Fruit fly (Drosophila melanogaster) whole organism, embryonic: ENCODE data around the gene dod.

ENCODE experiments used
- CG10462 ChIP-seq: fragments of 200-800 bp; sonication (Bioruptor generic); optimal IDR thresholded peaks from 2 replicates; lab custom pipeline; 2016; ENCODE audit warnings: missing biosample characterization, missing genetic modification characterization
- CG11093 ChIP-seq: fragments of 200-800 bp; sonication (Bioruptor generic); IDR thresholded peaks from 3 replicates; pipeline ENCODE4 v1.3.6; 2022; ENCODE audit warnings: missing biosample characterization, missing genetic modification characterization
- CG11695 ChIP-seq: fragments of 200-800 bp; sonication (Bioruptor generic); IDR thresholded peaks from 3 replicates; pipeline ENCODE4 v1.3.6; 2022; ENCODE audit warnings: missing biosample characterization, missing genetic modification characterization
- CG12104 ChIP-seq: fragments of 200-800 bp; sonication (Bioruptor generic); optimal IDR thresholded peaks from 3 replicates; lab custom pipeline; 2016; ENCODE audit warnings: missing biosample characterization, missing genetic modification characterization
- CG12155 ChIP-seq: fragments of 200-800 bp; sonication (Bioruptor generic); optimal IDR thresholded peaks from 3 replicates; lab custom pipeline; 2016; ENCODE audit warnings: missing biosample characterization, missing genetic modification characterization
- CG12391 ChIP-seq: fragments of 200-800 bp; sonication (Bioruptor generic); optimal IDR thresholded peaks from 3 replicates; lab custom pipeline; 2018; ENCODE audit warnings: missing biosample characterization, mild to moderate bottlenecking, missing genetic modification characterization, moderate library complexity
- CG12659 ChIP-seq: fragments of 200-800 bp; sonication (Bioruptor generic); optimal IDR thresholded peaks from 3 replicates; lab custom pipeline; 2017; ENCODE audit warnings: mild to moderate bottlenecking, missing biosample characterization, missing genetic modification reagents, missing genetic modification characterization
- CG13123 ChIP-seq: fragments of 200-800 bp; sonication (Bioruptor generic); optimal IDR thresholded peaks from 2 replicates; lab custom pipeline; 2016; ENCODE audit warnings: missing biosample characterization, missing genetic modification characterization
- CG13296 ChIP-seq: fragments of 200-800 bp; sonication (Bioruptor generic); optimal IDR thresholded peaks from 3 replicates; lab custom pipeline; 2018; ENCODE audit warnings: missing biosample characterization, mild to moderate bottlenecking, missing genetic modification characterization
- CG14014 ChIP-seq: fragments of 200-800 bp; sonication (Bioruptor generic); IDR thresholded peaks from 2 replicates; pipeline ENCODE4 v1.3.6; 2022; ENCODE audit warnings: missing biosample characterization, missing genetic modification characterization
- CG14710 ChIP-seq: fragments of 200-800 bp; sonication (Bioruptor generic); optimal IDR thresholded peaks from 3 replicates; lab custom pipeline; 2019; ENCODE audit warnings: missing biosample characterization, mild to moderate bottlenecking, missing genetic modification characterization, moderate library complexity
- CG15479 ChIP-seq: fragments of 200-800 bp; sonication (Bioruptor generic); optimal IDR thresholded peaks from 3 replicates; lab custom pipeline; 2019; ENCODE audit warnings: missing biosample characterization, mild to moderate bottlenecking, missing genetic modification characterization, moderate library complexity
- CG1602 ChIP-seq: fragments of 200-800 bp; sonication (Bioruptor generic); optimal IDR thresholded peaks from 3 replicates; lab custom pipeline; 2016; ENCODE audit warnings: missing biosample characterization, missing genetic modification characterization
- CG18476 ChIP-seq: fragments of 200-800 bp; sonication (Bioruptor generic); optimal IDR thresholded peaks from 2 replicates; lab custom pipeline; 2016; ENCODE audit warnings: missing biosample characterization, mild to moderate bottlenecking, missing genetic modification characterization
- CG34422 ChIP-seq: fragments of 200-800 bp; sonication (Bioruptor generic); IDR thresholded peaks from 3 replicates; pipeline ENCODE4 v1.3.6; 2022; ENCODE audit warnings: missing biosample characterization, missing genetic modification characterization
- CG6175 ChIP-seq: fragments of 200-800 bp; sonication (Bioruptor generic); IDR thresholded peaks from 3 replicates; pipeline ENCODE4 v1.3.6; 2022; ENCODE audit warnings: missing biosample characterization, missing genetic modification characterization
- CG6689 ChIP-seq: fragments of 200-800 bp; sonication (Bioruptor generic); IDR thresholded peaks from 2 replicates; pipeline ENCODE4 v1.3.6; 2022; ENCODE audit warnings: missing biosample characterization, missing genetic modification characterization
- CG7556 ChIP-seq: fragments of 200-800 bp; sonication (Bioruptor generic); optimal IDR thresholded peaks from 2 replicates; lab custom pipeline; 2017; ENCODE audit warnings: missing biosample characterization, mild to moderate bottlenecking, missing genetic modification characterization
- CG8089 ChIP-seq: fragments of 200-800 bp; sonication (Bioruptor generic); optimal IDR thresholded peaks from 3 replicates; lab custom pipeline; 2016; ENCODE audit warnings: missing biosample characterization, missing genetic modification characterization
- CG9437 ChIP-seq: fragments of 200-800 bp; sonication (Bioruptor generic); optimal IDR thresholded peaks from 2 replicates; lab custom pipeline; 2018; ENCODE audit warnings: missing biosample characterization, mild to moderate bottlenecking, missing genetic modification characterization
- CHES-1-like ChIP-seq: fragments of 200-800 bp; sonication (Bioruptor generic); optimal IDR thresholded peaks from 2 replicates; lab custom pipeline; 2016; ENCODE audit warnings: missing biosample characterization, missing genetic modification characterization
- D19A ChIP-seq: fragments of 200-800 bp; optimal IDR thresholded peaks from 3 replicates; lab custom pipeline; 2019; ENCODE audit warnings: missing biosample characterization, mild to moderate bottlenecking, missing genetic modification characterization, moderate library complexity
- Dek ChIP-seq: fragments of 200-800 bp; sonication (Bioruptor generic); optimal IDR thresholded peaks from 3 replicates; lab custom pipeline; 2019; ENCODE audit warnings: missing biosample characterization, mild to moderate bottlenecking, missing genetic modification characterization, moderate library complexity
- Dref ChIP-seq: fragments of 200-800 bp; sonication (Bioruptor generic); IDR thresholded peaks from 2 replicates; pipeline ENCODE4 v1.3.6; 2022; ENCODE audit warnings: missing biosample characterization, missing genetic modification characterization
- Ets65A ChIP-seq: fragments of 200-800 bp; sonication (Bioruptor generic); peaks from one replicate; lab custom pipeline; 2016; ENCODE audit warnings: missing biosample characterization, missing genetic modification characterization
- Ets97D ChIP-seq: fragments of 200-800 bp; sonication (Bioruptor generic); optimal IDR thresholded peaks from 3 replicates; lab custom pipeline; 2016; ENCODE audit warnings: missing biosample characterization, missing genetic modification characterization
- Fer1 ChIP-seq: fragments of 200-800 bp; sonication (Bioruptor generic); optimal IDR thresholded peaks from 2 replicates; lab custom pipeline; 2017; ENCODE audit warnings: missing biosample characterization, mild to moderate bottlenecking, missing genetic modification characterization
- Fer2 ChIP-seq: fragments of 200-800 bp; sonication (Bioruptor generic); optimal IDR thresholded peaks from 2 replicates; lab custom pipeline; 2018; ENCODE audit warnings: missing biosample characterization, mild to moderate bottlenecking, missing genetic modification characterization, moderate library complexity
- HLH3B ChIP-seq: fragments of 200-800 bp; sonication (Bioruptor generic); IDR thresholded peaks from 2 replicates; pipeline ENCODE4 v1.3.6; 2022; ENCODE audit warnings: missing biosample characterization, missing genetic modification characterization
- Hmx ChIP-seq: fragments of 200-800 bp; sonication (Bioruptor generic); optimal IDR thresholded peaks from 2 replicates; lab custom pipeline; 2016; ENCODE audit warnings: missing biosample characterization, missing genetic modification characterization
- MBD-R2 ChIP-seq: fragments of 200-800 bp; sonication (Bioruptor generic); IDR thresholded peaks from 2 replicates; pipeline ENCODE4 v1.3.6; 2022; ENCODE audit warnings: missing biosample characterization, missing genetic modification characterization
- Side ChIP-seq: fragments of 200-800 bp; sonication (Bioruptor generic); optimal IDR thresholded peaks from 2 replicates; lab custom pipeline; 2016; ENCODE audit warnings: missing biosample characterization, missing genetic modification characterization
- Sin3A ChIP-seq: fragments of >200 bp; optimal IDR thresholded peaks from 2 replicates; lab custom pipeline; 2018
- Trl ChIP-seq, 3 experiments: fragments of >200 bp in 2 of 3; fragments of 200-800 bp in 1 of 3; sonication (Bioruptor generic) in 1 of 3; optimal IDR thresholded peaks; 2 replicates in 1 of 3; 3 replicates in 2 of 3; lab custom pipeline; 2016 to 2017; ENCODE audit warnings: missing biosample characterization in 1 of 3, missing genetic modification characterization in 1 of 3
- ap ChIP-seq: fragments of 200-800 bp; sonication (Bioruptor generic); IDR thresholded peaks from 2 replicates; pipeline ENCODE4 v1.3.6; 2022; ENCODE audit warnings: missing biosample characterization, missing genetic modification characterization
- bbx ChIP-seq: fragments of 200-800 bp; sonication (Bioruptor generic); IDR thresholded peaks from 2 replicates; pipeline ENCODE4 v1.3.6; 2022; ENCODE audit warnings: missing biosample characterization, missing genetic modification characterization; ENCODE audit not compliant: partially characterized antibody
- bcd ChIP-seq: fragments of 200-800 bp; sonication (Bioruptor generic); optimal IDR thresholded peaks from 2 replicates; lab custom pipeline; 2017; ENCODE audit warnings: missing biosample characterization, mild to moderate bottlenecking, missing genetic modification characterization
- chn ChIP-seq: fragments of 200-800 bp; sonication (Bioruptor generic); optimal IDR thresholded peaks from 2 replicates; lab custom pipeline; 2016; ENCODE audit warnings: missing biosample characterization, missing genetic modification characterization
- dati ChIP-seq: fragments of 200-800 bp; sonication (Bioruptor generic); IDR thresholded peaks from 2 replicates; pipeline ENCODE4 v1.3.6; 2022; ENCODE audit warnings: missing biosample characterization, missing genetic modification characterization
- dpn ChIP-seq, 2 experiments: fragments of 200-800 bp; sonication (Bioruptor generic); optimal IDR thresholded peaks; 3 replicates each; lab custom pipeline; 2016; ENCODE audit warnings: missing biosample characterization in 2 of 2, missing genetic modification characterization in 2 of 2
- gfzf ChIP-seq: fragments of 200-800 bp; sonication (Bioruptor generic); optimal IDR thresholded peaks from 2 replicates; lab custom pipeline; 2016; ENCODE audit warnings: missing biosample characterization, mild to moderate bottlenecking, missing genetic modification characterization, moderate library complexity
- grau ChIP-seq: fragments of 200-800 bp; optimal IDR thresholded peaks from 3 replicates; lab custom pipeline; 2019; ENCODE audit warnings: missing biosample characterization, mild to moderate bottlenecking, missing genetic modification characterization, moderate library complexity
- gsb-n ChIP-seq: fragments of 200-800 bp; sonication (Bioruptor generic); optimal IDR thresholded peaks from 3 replicates; lab custom pipeline; 2018; ENCODE audit warnings: missing biosample characterization, mild to moderate bottlenecking, missing genetic modification characterization
- h ChIP-seq: fragments of >200 bp; optimal IDR thresholded peaks from 2 replicates; lab custom pipeline; 2017
- lola ChIP-seq, 3 experiments: fragments of >200 bp in 2 of 3; fragments of 200-800 bp in 1 of 3; sonication (Bioruptor generic) in 1 of 3; optimal IDR thresholded peaks; 2 replicates each; lab custom pipeline; 2017 to 2019; ENCODE audit warnings: missing biosample characterization in 3 of 3, missing genetic modification characterization in 3 of 3, mild to moderate bottlenecking in 1 of 3, moderate library complexity in 1 of 3
- nau ChIP-seq: fragments of 200-800 bp; sonication (Bioruptor generic); optimal IDR thresholded peaks from 3 replicates; lab custom pipeline; 2017; ENCODE audit warnings: missing biosample characterization, mild to moderate bottlenecking, missing genetic modification characterization, missing genetic modification reagents
- nerfin-1 ChIP-seq: fragments of 200-800 bp; sonication (Bioruptor generic); optimal IDR thresholded peaks from 3 replicates; lab custom pipeline; 2019; ENCODE audit warnings: missing biosample characterization, mild to moderate bottlenecking, missing genetic modification characterization, moderate library complexity
- sug ChIP-seq: fragments of 200-800 bp; optimal IDR thresholded peaks from 2 replicates; lab custom pipeline; 2019; ENCODE audit warnings: missing biosample characterization, mild to moderate bottlenecking, missing genetic modification characterization, moderate library complexity
- tin ChIP-seq: fragments of 200-800 bp; sonication (Bioruptor generic); optimal IDR thresholded peaks from 3 replicates; lab custom pipeline; 2016; ENCODE audit warnings: missing biosample characterization, missing genetic modification characterization
- tio ChIP-seq: fragments of 200-800 bp; sonication (Bioruptor generic); optimal IDR thresholded peaks from 2 replicates; lab custom pipeline; 2017; ENCODE audit warnings: missing biosample characterization, missing genetic modification characterization, inconsistent platforms
- tna ChIP-seq: fragments of 200-800 bp; sonication (Bioruptor generic); IDR thresholded peaks from 2 replicates; pipeline ENCODE4 v1.3.6; 2022; ENCODE audit warnings: missing biosample characterization, missing genetic modification characterization; ENCODE audit not compliant: partially characterized antibody
- wek ChIP-seq: fragments of 200-800 bp; sonication (Bioruptor generic); optimal IDR thresholded peaks from 3 replicates; lab custom pipeline; 2018; ENCODE audit warnings: missing biosample characterization, mild to moderate bottlenecking, missing genetic modification characterization, moderate library complexity

The dod gene

dm6 chrX:21362878-21363277 lies 17.7 kb downstream of the dod start, which contains the start of the genes bbx and waw (continued):
- TF ChIP-seq D19A (no peak), Dek (tag; lab: Kevin White, UChicago) (no peak), tin (GFP tag; lab: Kevin White, UChicago) (no peak), CG15479 (no peak), nerfin-1 (peak; percentile 24), MBD-R2 (peak; percentile 80), dpn (GFP tag; optimal IDR thresholded peaks at IDR 0.05; lab: Kevin White, UChicago) (peak in 1 of 2 experiments; percentile 16), Ets65A (GFP tag; lab: Kevin White, UChicago) (no peak), CG34422 (GFP tag; lab: Robert Waterston, UW) (peak; percentile 81; the same call in 1 of the 3 replicates), CG1602 (GFP tag; lab: Kevin White, UChicago) (no peak), CG11093 (GFP tag; lab: Robert Waterston, UW) (no peak), CG12155 (GFP tag; lab: Kevin White, UChicago) (no peak), CG14014 (GFP tag; lab: Robert Waterston, UW) (peak; percentile 19; the same call in 1 of the 2 replicates), grau (tag; lab: Kevin White, UChicago) (peak; percentile 18), tna (GFP tag; lab: Robert Waterston, UW) (no peak), CG11695 (no peak), CG8089 (no peak), CG6689 (0 out of 2 replicates have a peak, but pooled peaks have one; percentile 11), HLH3B (GFP tag; lab: Robert Waterston, UW) (no peak), Fer2 (tag; lab: Kevin White, UChicago) (no peak), Hmx (GFP tag; lab: Kevin White, UChicago) (no peak), Dref (GFP tag; lab: Robert Waterston, UW) (no peak), CG9437 (GFP tag; lab: Kevin White, UChicago) (no peak), nau (GFP tag; lab: Kevin White, UChicago) (no peak), CG12104 (GFP tag; lab: Kevin White, UChicago) (no peak), CG7556 (GFP tag; lab: Kevin White, UChicago) (no peak), Trl (optimal IDR thresholded peaks at IDR 0.05; lab: Kevin White, UChicago) (no peak), Trl (GFP tag; optimal IDR thresholded peaks at IDR 0.05; lab: Kevin White, UChicago) (peak; percentile 25), lola (GFP tag; optimal IDR thresholded peaks at IDR 0.05; lab: Kevin White, UChicago) (peak in 1 of 3 experiments; percentile 22), CG12659 (GFP tag; lab: Kevin White, UChicago) (peak; percentile 68), bbx (GFP tag; lab: Robert Waterston, UW) (peak; percentile 41; the same call in 1 of the 2 replicates), Fer1 (GFP tag; lab: Kevin White, UChicago) (peak; percentile 44), bcd (GFP tag; lab: Kevin White, UChicago) (peak; percentile 21), CG18476 (GFP tag; lab: Kevin White, UChicago) (no peak), ap (GFP tag; lab: Robert Waterston, UW) (no peak), Side (no peak), CG12391 (tag; lab: Kevin White, UChicago) (peak; percentile 11), CG13296 (GFP tag; lab: Kevin White, UChicago) (no peak), CHES-1-like (GFP tag; lab: Kevin White, UChicago) (peak; percentile 40), dati (GFP tag; lab: Robert Waterston, UW) (no peak), CG10462 (GFP tag; lab: Kevin White, UChicago) (no peak), gfzf (GFP tag; lab: Kevin White, UChicago) (peak; percentile 87), gsb-n (tag; lab: Kevin White, UChicago) (no peak), sug (tag; lab: Kevin White, UChicago) (peak; percentile 43), CG13123 (GFP tag; lab: Kevin White, UChicago) (no peak), CG14710 (peak; percentile 52), chn (GFP tag; lab: Kevin White, UChicago) (no peak), Sin3A (lab: Kevin White, UChicago) (peak; percentile 36), Ets97D (GFP tag; lab: Kevin White, UChicago) (peak; percentile 37), tio (GFP tag; lab: Kevin White, UChicago) (no peak), CG6175 (no peak), h (lab: Kevin White, UChicago) (no peak), wek (GFP tag; lab: Kevin White, UChicago) (peak; percentile 4)
